Worm (Caenorhabditis elegans): ENCODE data around the gene C50E3.12.

DNA sequence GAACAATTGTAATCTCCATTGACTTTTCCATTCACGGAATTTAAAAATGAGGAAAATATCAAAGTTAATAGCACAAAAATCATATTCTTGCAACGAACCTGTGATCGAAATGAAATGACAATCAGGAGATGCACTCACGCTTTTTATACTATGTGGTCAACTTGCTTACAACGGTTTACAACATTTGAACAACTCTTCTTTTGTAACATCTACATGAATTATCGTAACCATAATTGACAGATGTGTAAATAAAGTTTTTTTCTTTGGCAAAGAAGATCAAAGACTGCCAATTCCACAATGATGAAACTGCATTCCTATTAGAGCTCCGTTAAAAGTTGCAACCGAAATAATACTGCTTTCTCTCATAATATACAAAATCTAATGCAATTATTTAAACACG lies 17.9 kb upstream of the C50E3.12 start, which contains the start of gene F07C4.10:
- TF ChIP-seq nhr-10 (tag; optimal IDR thresholded peaks at IDR 0.05) = no peak
- no peak for TF ChIP-seq dpl-1 (GFP tag; optimal IDR thresholded peaks at IDR 0.05)
- no peak for TF ChIP-seq fkh-10 (GFP tag; optimal IDR thresholded peaks at IDR 0.05)
- no peak for TF ChIP-seq ama-1 (optimal IDR thresholded peaks at IDR 0.05)

Data from whole organism, L4 larva.